Worm (Caenorhabditis elegans): ENCODE data around the gene F15H10.12.

F15H10.12 gene

DNA sequence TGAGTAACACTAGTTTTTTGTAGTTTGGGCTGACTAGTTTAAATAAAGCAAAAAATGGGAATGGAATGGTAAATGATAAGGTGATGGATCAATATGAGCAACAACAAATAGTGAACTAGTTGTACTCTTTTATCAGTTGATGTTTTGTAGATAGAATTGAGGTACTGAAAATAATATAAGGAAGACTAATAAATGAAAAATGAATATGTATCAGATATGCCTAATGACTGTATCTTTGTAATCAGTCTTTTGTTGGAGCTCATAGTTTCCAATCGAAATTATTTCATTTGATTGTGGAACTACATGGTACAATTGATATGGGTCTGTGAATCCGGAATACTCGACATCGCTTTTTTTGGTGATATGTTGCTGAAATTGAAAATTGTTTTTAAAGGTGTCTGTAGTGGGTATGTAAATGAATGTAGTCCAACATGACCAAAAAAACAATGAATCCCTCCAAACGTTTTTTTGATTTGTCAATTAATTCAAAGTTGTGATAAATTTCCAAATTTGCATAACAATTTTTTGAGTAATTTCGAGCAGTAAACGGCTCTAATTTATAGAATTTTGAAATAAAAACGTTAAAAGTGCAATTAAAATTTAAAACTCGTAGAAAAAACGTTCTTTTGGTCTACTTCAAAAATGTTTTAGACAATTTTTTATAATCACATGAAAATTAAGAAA, at the start of gene F15H10.12:
TSS of gene F15H10.12 (minus strand) at position 51 of the 684 bp plus-strand sequence.
- no peak for TF ChIP-seq saeg-2 (GFP tag; IDR thresholded peaks at IDR 0.05)
- peak; percentile 92 for TF ChIP-seq aha-1 (tag)

DNA sequence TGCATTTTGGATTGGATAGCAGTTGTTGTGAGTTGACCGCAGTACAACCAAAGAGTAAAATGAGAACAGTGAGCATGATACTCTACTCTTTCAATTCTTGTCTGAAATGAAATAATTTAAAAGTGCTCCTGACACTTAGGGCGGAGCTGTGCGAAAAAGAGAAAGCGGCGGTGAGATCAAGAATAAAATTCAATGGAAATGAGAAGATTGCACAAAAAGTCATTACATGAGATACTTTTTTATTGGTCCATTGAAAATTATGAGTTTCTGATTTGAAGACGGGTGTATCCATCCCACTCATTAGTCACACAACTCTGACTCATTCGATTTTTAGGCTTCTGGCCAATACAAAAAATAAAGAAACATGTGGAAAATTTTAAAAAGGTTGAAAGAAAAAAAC, 47.4 kb upstream of the F15H10.12 start, which contains the start of gene F22E12.1:
TSS of gene F22E12.1 (minus strand) at position 101 of the 400 bp plus-strand sequence.
- TF ChIP-seq ceh-20 (GFP tag; IDR thresholded peaks at IDR 0.05) (no peak), zag-1 (tag; optimal IDR thresholded peaks at IDR 0.05) (no peak), tra-1 (GFP tag; IDR thresholded peaks at IDR 0.05) (no peak), fkh-10 (GFP tag; optimal IDR thresholded peaks at IDR 0.05) (no peak), sdz-12 (GFP tag; optimal IDR thresholded peaks at IDR 0.05) (no peak), hif-1 (tag; optimal IDR thresholded peaks at IDR 0.05) (no peak), daf-8 (GFP tag; IDR thresholded peaks at IDR 0.05) (no peak), lin-39 (tag; optimal IDR thresholded peaks at IDR 0.05) (no peak), zfp-3 (GFP tag; conservative IDR thresholded peaks at IDR 0.05) (no peak), pqm-1 (tag; optimal IDR thresholded peaks at IDR 0.05) (no peak), mxl-2 (GFP tag; conservative IDR thresholded peaks at IDR 0.05) (no peak)

DNA sequence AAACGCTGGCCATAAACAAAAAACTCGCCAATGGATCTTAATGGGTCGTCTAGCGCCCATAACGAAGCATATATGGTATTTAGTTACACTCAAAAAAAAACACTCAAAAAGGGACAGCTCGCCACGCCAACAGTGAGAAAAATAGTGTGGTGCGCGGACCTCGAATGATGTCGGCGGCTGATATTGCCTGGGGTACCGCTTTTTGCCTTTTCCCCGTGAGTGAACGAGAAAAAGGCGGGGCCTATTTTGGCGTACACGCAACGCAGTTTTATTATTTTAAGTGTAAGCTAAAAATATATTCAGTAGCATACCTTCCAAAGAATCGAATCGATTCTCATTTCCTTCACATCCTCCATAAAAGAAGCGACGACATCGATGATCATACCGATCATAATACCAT, 46.9 kb upstream of the F15H10.12 start:
- 0 out of 2 replicates have a peak, but pooled peaks have one; percentile 46 for TF ChIP-seq snpc-1.2 (GFP tag; IDR thresholded peaks at IDR 0.05)

DNA sequence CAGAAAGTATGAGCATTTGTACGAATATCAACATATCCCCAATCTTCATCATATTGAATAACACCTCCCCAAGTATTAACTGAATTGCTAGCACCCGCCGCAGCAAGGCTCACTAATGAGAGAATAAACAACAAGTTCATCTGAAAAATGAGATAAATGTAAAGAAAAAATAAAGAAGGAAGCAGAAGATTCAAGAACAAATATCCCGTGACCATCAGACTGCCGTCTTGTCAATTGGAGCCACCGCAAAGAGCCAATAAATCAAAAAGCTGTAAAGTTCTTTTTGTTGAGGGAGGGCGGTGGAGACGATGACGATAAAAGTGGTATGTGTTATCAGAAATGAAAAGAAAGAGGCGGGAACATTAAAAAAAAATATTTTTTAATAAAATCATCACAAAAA, 43.6 kb upstream of the F15H10.12 start, which contains the start of gene Y32F6A.5:
TSS of gene Y32F6A.5 (minus strand) at position 140 of the 400 bp plus-strand sequence.
- TF ChIP-seq D1046.2 (GFP tag; IDR thresholded peaks at IDR 0.05) (no peak), spr-3 (GFP tag; optimal IDR thresholded peaks at IDR 0.05) (no peak), ceh-20 (GFP tag; IDR thresholded peaks at IDR 0.05) (peak; percentile 65), fkh-10 (GFP tag; optimal IDR thresholded peaks at IDR 0.05) (no peak), lim-7 (GFP tag; IDR thresholded peaks at IDR 0.05) (no peak), mdt-29 (GFP tag; IDR thresholded peaks at IDR 0.05) (peak; percentile 71; the same call in 1 of the 2 replicates), madf-5 (GFP tag; IDR thresholded peaks at IDR 0.05) (no peak), set-16 (GFP tag; IDR thresholded peaks at IDR 0.05) (no peak), lsy-2 (tag; optimal IDR thresholded peaks at IDR 0.05) (peak in 1 of 2 experiments; percentile 2), ZK546.5 (tag; optimal IDR thresholded peaks at IDR 0.05) (no peak), nhr-6 (tag; optimal IDR thresholded peaks at IDR 0.05) (no peak), duxl-1 (tag; optimal IDR thresholded peaks at IDR 0.05; ENCODE audit: poor library complexity) (no peak), hlh-11 (tag; optimal IDR thresholded peaks at IDR 0.05) (peak; percentile 54), hmg-1.1 (GFP tag; IDR thresholded peaks at IDR 0.05) (no peak), pha-4 (GFP tag; IDR thresholded peaks at IDR 0.05) (no peak), pha-4 (tag; optimal IDR thresholded peaks at IDR 0.05) (no peak), dmd-8 (GFP tag; IDR thresholded peaks at IDR 0.05) (no peak), T20F7.1 (GFP tag; optimal IDR thresholded peaks at IDR 0.05) (no peak), nhr-28 (tag; optimal IDR thresholded peaks at IDR 0.05) (no peak), jun-1 (tag; optimal IDR thresholded peaks at IDR 0.05) (no peak), Y105C5A.15 (GFP tag; IDR thresholded peaks at IDR 0.05) (no peak), skn-1 (tag; optimal IDR thresholded peaks at IDR 0.05) (no peak), nhr-11 (tag; optimal IDR thresholded peaks at IDR 0.05) (peak; percentile 51), hif-1 (tag; optimal IDR thresholded peaks at IDR 0.05) (peak in 1 of 2 experiments; percentile 24), nhr-76 (tag; optimal IDR thresholded peaks at IDR 0.05) (no peak), dmd-6 (GFP tag; IDR thresholded peaks at IDR 0.05) (no peak), daf-16 (GFP tag; optimal IDR thresholded peaks at IDR 0.05) (peak in 1 of 2 experiments; percentile 74), daf-16 (tag; optimal IDR thresholded peaks at IDR 0.05) (no peak), lin-1 (GFP tag; IDR thresholded peaks at IDR 0.05) (no peak), unc-62 (GFP tag; optimal IDR thresholded peaks at IDR 0.05 in 1 of 2) (peak in 1 of 2 experiments; percentile 3), unc-62 (tag; optimal IDR thresholded peaks at IDR 0.05) (no peak), nhr-111 (GFP tag; optimal IDR thresholded peaks at IDR 0.05) (no peak), T26A8.4 (GFP tag; IDR thresholded peaks at IDR 0.05) (no peak), pqm-1 (tag; optimal IDR thresholded peaks at IDR 0.05) (no peak), nhr-237 (tag; optimal IDR thresholded peaks at IDR 0.05) (no peak), F10B5.3 (tag; optimal IDR thresholded peaks at IDR 0.05) (no peak)
